Fruit fly (Drosophila melanogaster): ENCODE measurements around the gene CG44000.
A peak's percentile ranks its signal among the peaks of the same experiment; 100 is the strongest.

CG44000 gene

DNA sequence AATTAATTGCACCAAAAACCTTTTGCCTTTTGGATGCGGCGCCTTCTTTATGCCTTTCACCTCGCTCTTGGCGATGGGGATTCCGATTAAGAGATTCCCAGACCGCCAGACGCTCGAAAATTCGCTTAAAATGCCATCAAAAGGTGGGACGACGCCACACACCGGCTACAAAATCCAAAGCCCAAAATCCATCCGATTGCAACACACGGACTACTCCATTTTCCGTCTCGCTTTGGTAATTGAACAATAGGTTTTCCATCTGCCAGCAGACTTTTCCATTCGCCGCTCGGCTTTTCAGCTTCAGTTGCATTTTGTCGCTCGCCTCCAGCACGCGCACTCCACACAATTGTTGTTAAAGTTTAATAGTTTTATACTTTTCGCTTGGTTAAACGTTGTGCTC is 17.4 kb downstream of the CG44000 start, which contains the start of gene qtc:
Gene qtc (plus strand): TSS at position 301 of the 400 bp plus-strand sequence.
- TF ChIP-seq Hnf4 (GFP tag; optimal IDR thresholded peaks at IDR 0.05) (no peak), CG9705 (GFP tag; optimal IDR thresholded peaks at IDR 0.05) (no peak), OdsH (GFP tag; optimal IDR thresholded peaks at IDR 0.05) (no peak)

DNA sequence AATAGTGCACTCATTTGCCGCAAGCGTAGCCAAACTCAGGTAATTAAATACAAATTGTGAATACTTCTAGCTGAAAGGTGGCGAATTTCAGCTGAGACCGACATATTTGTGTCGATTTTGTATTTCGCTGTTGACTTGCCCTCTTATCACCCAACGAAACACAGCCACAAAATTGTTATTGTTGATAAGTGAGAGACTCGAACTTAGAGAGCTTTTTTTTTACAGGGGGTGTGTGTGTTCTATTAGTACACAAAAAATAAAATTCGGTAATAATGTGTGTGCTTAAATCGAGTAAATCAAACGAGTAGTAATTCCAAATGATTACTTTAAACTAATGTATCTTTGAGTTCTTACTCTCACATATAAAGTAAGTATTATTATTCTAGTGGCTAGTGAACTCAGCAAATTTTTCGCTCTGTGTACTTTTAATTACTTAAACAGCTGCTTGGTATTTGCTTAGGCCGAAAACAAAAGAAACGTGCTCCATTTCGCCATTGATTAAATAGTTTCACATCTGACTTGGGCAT is 17.9 kb downstream of the CG44000 start:
- TF ChIP-seq Dif (GFP tag; optimal IDR thresholded peaks at IDR 0.05; ENCODE audit: partially characterized antibody) (no peak), brk (GFP tag; optimal IDR thresholded peaks at IDR 0.05) (peak; percentile 82), ey (GFP tag; optimal IDR thresholded peaks at IDR 0.05) (peak; percentile 79), Hnf4 (GFP tag; optimal IDR thresholded peaks at IDR 0.05) (peak; percentile 81), N (GFP tag; optimal IDR thresholded peaks at IDR 0.05) (no peak), tai (GFP tag; optimal IDR thresholded peaks at IDR 0.05) (no peak), Myc (optimal IDR thresholded peaks at IDR 0.05) (no peak), Hr83 (GFP tag; optimal IDR thresholded peaks at IDR 0.05; ENCODE audit: poor library complexity, severe bottlenecking) (peak; percentile 68), Dfd (GFP tag; optimal IDR thresholded peaks at IDR 0.05) (no peak), foxo (GFP tag; optimal IDR thresholded peaks at IDR 0.05) (peak in 1 of 2 experiments; percentile 93), CG9705 (GFP tag; optimal IDR thresholded peaks at IDR 0.05) (no peak), br (GFP tag; optimal IDR thresholded peaks at IDR 0.05) (peak; percentile 83), Vsx2 (GFP tag; optimal IDR thresholded peaks at IDR 0.05; ENCODE audit: partially characterized antibody) (no peak), Rel (GFP tag; optimal IDR thresholded peaks at IDR 0.05) (no peak), Rel (tag; optimal IDR thresholded peaks at IDR 0.05) (peak; percentile 13), OdsH (GFP tag; optimal IDR thresholded peaks at IDR 0.05) (peak; percentile 88), CrebA (GFP tag; optimal IDR thresholded peaks at IDR 0.05; ENCODE audit: borderline replicate concordance) (no peak), jim (GFP tag; optimal IDR thresholded peaks at IDR 0.05) (no peak), fru (GFP tag; optimal IDR thresholded peaks at IDR 0.05) (peak; percentile 92), GATAd (GFP tag; optimal IDR thresholded peaks at IDR 0.05) (no peak), lola (GFP tag; optimal IDR thresholded peaks at IDR 0.05) (no peak), dsf (GFP tag; optimal IDR thresholded peaks at IDR 0.05; ENCODE audit: borderline replicate concordance) (peak; percentile 13), sage (GFP tag; optimal IDR thresholded peaks at IDR 0.05) (peak; percentile 80), psq (GFP tag; optimal IDR thresholded peaks at IDR 0.05) (peak; percentile 71), Sp1 (GFP tag; optimal IDR thresholded peaks at IDR 0.05) (peak; percentile 82), Mio (GFP tag; optimal IDR thresholded peaks at IDR 0.05) (peak; percentile 0), usp (GFP tag; optimal IDR thresholded peaks at IDR 0.05) (no peak), dl (GFP tag; optimal IDR thresholded peaks at IDR 0.05; ENCODE audit: insufficient read depth in 1 of 2, partially characterized antibody in 2 of 2) (no peak), Hr78 (GFP tag; optimal IDR thresholded peaks at IDR 0.05) (no peak), rgr (GFP tag; optimal IDR thresholded peaks at IDR 0.05) (peak; percentile 85), sv (GFP tag; optimal IDR thresholded peaks at IDR 0.05) (peak; percentile 64), HLH106 (tag; optimal IDR thresholded peaks at IDR 0.05) (peak; percentile 42), woc (GFP tag; optimal IDR thresholded peaks at IDR 0.05) (peak; percentile 52), dmrt93B (GFP tag; optimal IDR thresholded peaks at IDR 0.05) (peak; percentile 46), h (GFP tag; optimal IDR thresholded peaks at IDR 0.05) (peak; percentile 85), CG32264 (GFP tag; optimal IDR thresholded peaks at IDR 0.05) (peak; percentile 48), Abd-B (GFP tag; optimal IDR thresholded peaks at IDR 0.05) (no peak), pan (optimal IDR thresholded peaks at IDR 0.05) (no peak), Jra (GFP tag; optimal IDR thresholded peaks at IDR 0.05) (peak; percentile 75)

DNA sequence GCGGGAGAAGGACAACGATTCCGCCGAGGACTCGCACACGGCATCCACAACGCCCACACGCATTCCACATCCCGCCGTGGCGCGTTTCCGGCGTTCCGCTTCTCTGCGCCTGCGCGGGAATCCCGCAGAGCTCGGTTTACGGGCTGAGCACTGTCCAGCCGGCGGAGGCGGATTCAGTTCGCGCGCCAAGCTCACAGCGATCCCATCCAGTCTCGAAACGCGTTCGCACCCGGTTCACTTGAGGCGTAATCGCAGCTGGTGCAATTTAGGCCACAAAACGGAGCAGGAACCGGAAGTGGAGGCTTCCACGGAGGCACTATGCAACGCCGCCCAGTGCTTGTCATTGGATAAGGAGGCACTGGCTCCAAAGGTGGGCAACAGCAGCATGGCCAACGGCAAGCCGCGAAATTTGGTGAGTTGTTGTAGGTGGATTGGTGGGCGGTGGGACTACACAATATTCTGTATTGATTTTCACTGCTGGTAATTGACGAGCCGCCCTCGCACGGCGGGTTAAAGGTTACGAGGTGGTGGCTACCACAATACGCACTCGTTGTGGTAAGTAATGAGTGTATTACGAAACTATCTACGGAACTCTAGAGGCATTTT is 19.8 kb downstream of the CG44000 start:
- TF ChIP-seq Abd-B (GFP tag; optimal IDR thresholded peaks at IDR 0.05) (no peak), Dif (GFP tag; optimal IDR thresholded peaks at IDR 0.05; ENCODE audit: partially characterized antibody) (peak; percentile 35)
